Fruit fly (Drosophila melanogaster): ENCODE results near the gene CG12617.

Gene CG12617

DNA sequence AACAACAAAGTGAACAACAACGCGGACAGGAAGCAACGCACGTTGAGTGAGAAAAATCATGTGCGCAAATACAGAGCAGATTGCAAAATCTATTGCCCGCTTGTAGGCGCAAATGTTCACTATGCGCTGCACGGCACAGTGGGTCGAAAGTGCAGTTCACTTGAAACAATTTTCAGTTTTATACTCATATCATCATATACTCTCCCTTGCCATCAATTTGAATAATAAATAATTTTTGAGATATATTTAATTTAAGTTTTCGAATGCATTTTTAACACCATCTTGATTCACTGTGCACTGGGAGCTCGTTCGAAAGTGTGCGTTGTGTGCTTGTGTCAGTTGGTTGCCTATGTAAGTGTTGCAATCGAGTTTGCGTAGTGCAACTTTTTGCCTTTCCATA, 27.3 kb upstream of the CG12617 start (continued):
- TF ChIP-seq pho (GFP tag; optimal IDR thresholded peaks at IDR 0.05): no peak
- no peak for TF ChIP-seq psq (GFP tag; optimal IDR thresholded peaks at IDR 0.05)
- TF ChIP-seq sr (GFP tag; IDR thresholded peaks at IDR 0.05): no peak
- TF ChIP-seq jing (GFP tag; optimal IDR thresholded peaks at IDR 0.05): peak; percentile 75
- peak; percentile 65 for TF ChIP-seq grau (tag; optimal IDR thresholded peaks at IDR 0.05)
- 0 out of 3 replicates have a peak, but pooled peaks have one; percentile 30 for TF ChIP-seq CG7963 (GFP tag; IDR thresholded peaks at IDR 0.05; ENCODE audit: partially characterized antibody)
- TF ChIP-seq chif (GFP tag; optimal IDR thresholded peaks at IDR 0.05): peak; percentile 23 to 81
- no peak for TF ChIP-seq tx (GFP tag; optimal IDR thresholded peaks at IDR 0.05)
- TF ChIP-seq CG4730 (GFP tag; IDR thresholded peaks at IDR 0.05): no peak
- peak; percentile 65 for TF ChIP-seq CG6254 (GFP tag; optimal IDR thresholded peaks at IDR 0.05)
- TF ChIP-seq CG6683 (GFP tag; optimal IDR thresholded peaks at IDR 0.05): no peak
- TF ChIP-seq Dip2 (GFP tag; IDR thresholded peaks at IDR 0.05): no peak
- TF ChIP-seq CG12942 (GFP tag; optimal IDR thresholded peaks at IDR 0.05): peak; percentile 48
- peak; percentile 39 for TF ChIP-seq CG10654 (GFP tag; optimal IDR thresholded peaks at IDR 0.05)
- no peak for TF ChIP-seq CG2129 (GFP tag; IDR thresholded peaks at IDR 0.05; ENCODE audit: partially characterized antibody)
- TF ChIP-seq Hey (tag; optimal IDR thresholded peaks at IDR 0.05): no peak
- TF ChIP-seq chn (GFP tag; optimal IDR thresholded peaks at IDR 0.05): peak; percentile 80
- peak; percentile 16 for TF ChIP-seq CG12744 (GFP tag; optimal IDR thresholded peaks at IDR 0.05)
- TF ChIP-seq D19A (tag; optimal IDR thresholded peaks at IDR 0.05): peak; percentile 55
- TF ChIP-seq CG6765 (GFP tag; optimal IDR thresholded peaks at IDR 0.05): no peak
- peak; percentile 78 for TF ChIP-seq esg (GFP tag; conservative IDR thresholded peaks at IDR 0.05)
- TF ChIP-seq gt (GFP tag; IDR thresholded peaks at IDR 0.05): peak; percentile 37; the same call in 1 of the 2 replicates
- peak; percentile 6 for TF ChIP-seq cwo (GFP tag; optimal IDR thresholded peaks at IDR 0.05)
- peak; percentile 51 for TF ChIP-seq ems (GFP tag; optimal IDR thresholded peaks at IDR 0.05)
- no peak for TF ChIP-seq CG9609 (GFP tag; optimal IDR thresholded peaks at IDR 0.05)
- no peak for TF ChIP-seq CG11560 (tag; IDR thresholded peaks at IDR 0.05)
- TF ChIP-seq da (GFP tag; optimal IDR thresholded peaks at IDR 0.05): no peak
- no peak for TF ChIP-seq sna (GFP tag; IDR thresholded peaks at IDR 0.05; ENCODE audit: partially characterized antibody)
- TF ChIP-seq Hsf (GFP tag; optimal IDR thresholded peaks at IDR 0.05): peak; percentile 76
- peak; percentile 71 for TF ChIP-seq CG11456 (GFP tag; IDR thresholded peaks at IDR 0.05)
- no peak for TF ChIP-seq cas (GFP tag; IDR thresholded peaks at IDR 0.05)
- peak; percentile 66 for TF ChIP-seq NfI (GFP tag; optimal IDR thresholded peaks at IDR 0.05)
- peak; percentile 63 for TF ChIP-seq Lhr (GFP tag; optimal IDR thresholded peaks at IDR 0.05)
- peak; percentile 35 for TF ChIP-seq CG15479 (GFP tag; optimal IDR thresholded peaks at IDR 0.05)
- TF ChIP-seq CG2202 (tag; optimal IDR thresholded peaks at IDR 0.05): peak; percentile 54
- peak; percentile 38 for TF ChIP-seq CG3838 (GFP tag; optimal IDR thresholded peaks at IDR 0.05)
- TF ChIP-seq CG15269 (tag; optimal IDR thresholded peaks at IDR 0.05): peak; percentile 75
- peak; percentile 71 for TF ChIP-seq CG15601 (tag; optimal IDR thresholded peaks at IDR 0.05)
- TF ChIP-seq CG7357 (GFP tag; IDR thresholded peaks at IDR 0.05): peak; percentile 42; the same call in 1 of the 3 replicates
- peak; percentile 54 for TF ChIP-seq CG10431 (GFP tag; optimal IDR thresholded peaks at IDR 0.05)
- TF ChIP-seq CG34422 (GFP tag; IDR thresholded peaks at IDR 0.05): peak; percentile 65; the same call in 2 of the 3 replicates
- TF ChIP-seq CG4707 (GFP tag; optimal IDR thresholded peaks at IDR 0.05): peak; percentile 77
- TF ChIP-seq sob (GFP tag; IDR thresholded peaks at IDR 0.05): peak; percentile 62
- TF ChIP-seq CG1602 (GFP tag; optimal IDR thresholded peaks at IDR 0.05): peak; percentile 84
- TF ChIP-seq CG6654 (GFP tag; optimal IDR thresholded peaks at IDR 0.05): peak; percentile 23
- TF ChIP-seq CG18011 (GFP tag; optimal IDR thresholded peaks at IDR 0.05): no peak
- TF ChIP-seq CG4282 (GFP tag; optimal IDR thresholded peaks at IDR 0.05): no peak
- peak; percentile 64 for TF ChIP-seq CG12769 (tag; optimal IDR thresholded peaks at IDR 0.05)
- TF ChIP-seq CG11723 (GFP tag; optimal IDR thresholded peaks at IDR 0.05): peak; percentile 43
- peak; percentile 62; the same call in 1 of the 3 replicates for TF ChIP-seq CG3726 (GFP tag; IDR thresholded peaks at IDR 0.05)
- no peak for TF ChIP-seq Hand (GFP tag; optimal IDR thresholded peaks at IDR 0.05)
